Fruit fly (Drosophila melanogaster) whole organism, prepupa: ENCODE data around the gene Lsd-2.

Source experiments
- CG31627 ChIP-seq: fragments of 200-800 bp; sonication (Bioruptor generic); optimal IDR thresholded peaks from 3 replicates; lab custom pipeline; 2016; ENCODE audit warnings: missing biosample characterization, missing genetic modification characterization
- CG6276 ChIP-seq: fragments of 200-800 bp; sonication (Bioruptor generic); optimal IDR thresholded peaks from 2 replicates; lab custom pipeline; 2017; ENCODE audit warnings: missing biosample characterization, mild to moderate bottlenecking, missing genetic modification characterization
- Eip93F ChIP-seq: fragments of 200-800 bp; sonication (Bioruptor generic); optimal IDR thresholded peaks from 2 replicates; lab custom pipeline; 2016; ENCODE audit warnings: missing biosample characterization, mild to moderate bottlenecking, missing genetic modification characterization

- TF ChIP-seq Eip93F (GFP tag; lab: Kevin White, UChicago) (no peak), CG6276 (GFP tag; lab: Kevin White, UChicago) (no peak), CG31627 (GFP tag; lab: Kevin White, UChicago) (no peak)
These were observed 47.9 kb downstream of the Lsd-2 start for dm6 chrX:15028152-15028551.
